Worm (Caenorhabditis elegans) whole organism, young adult: ENCODE results near the gene glb-3.

Experiments
- F37B4.10 ChIP-seq: fragments of 200-800 bp; sonication (Bioruptor generic); IDR thresholded peaks from 2 replicates; pipeline ENCODE4 v1.3.6; 2022; ENCODE audit warnings: missing genetic modification characterization, missing compliant biosample characterization
- Y79H2A.3 ChIP-seq: fragments of 200-800 bp; sonication (Bioruptor generic); conservative IDR thresholded peaks from 2 replicates; pipeline ENCODE4 v1.3.6; 2022; ENCODE audit warnings: missing genetic modification reagents, missing genetic modification characterization, missing compliant biosample characterization
- ZK185.1 ChIP-seq: sonication (generic microtip); optimal IDR thresholded peaks from 2 replicates; lab custom pipeline; 2016; ENCODE audit warnings: mild to moderate bottlenecking, missing genetic modification characterization, missing compliant biosample characterization; ENCODE audit not compliant: poor library complexity, severe bottlenecking
- ama-1 ChIP-seq, 3 experiments: fragments of 150-350 bp in 1 of 3; sonication (generic microtip) in 2 of 3; optimal IDR thresholded peaks; 2 replicates each; lab custom pipeline; 2014 to 2018; ENCODE audit warnings: missing biosample characterization in 2 of 3, missing genetic modification characterization in 2 of 3, missing genetic modification reagents in 2 of 3
- aptf-3 ChIP-seq: fragments of 200-800 bp; sonication (Bioruptor generic); IDR thresholded peaks from 2 replicates; pipeline ENCODE4 v1.3.6; 2022; ENCODE audit warnings: missing genetic modification characterization, missing compliant biosample characterization
- attf-5 ChIP-seq: fragments of 200-800 bp; sonication (Bioruptor generic); optimal IDR thresholded peaks from 2 replicates; lab custom pipeline; 2018; ENCODE audit warnings: mild to moderate bottlenecking, missing genetic modification characterization, missing compliant biosample characterization
- ceh-27 ChIP-seq: fragments of 200-800 bp; sonication (Bioruptor generic); optimal IDR thresholded peaks from 2 replicates; lab custom pipeline; 2018; ENCODE audit warnings: mild to moderate bottlenecking, missing genetic modification characterization, moderate library complexity, missing compliant biosample characterization
- ceh-58 ChIP-seq: fragments of 200-800 bp; sonication (Bioruptor generic); IDR thresholded peaks from 2 replicates; pipeline ENCODE4 v1.3.6; 2022; ENCODE audit warnings: missing genetic modification characterization, missing compliant biosample characterization
- chd-7 ChIP-seq: sonication (generic microtip); optimal IDR thresholded peaks from 2 replicates; lab custom pipeline; 2016; ENCODE audit warnings: mild to moderate bottlenecking, missing genetic modification characterization, moderate library complexity, missing compliant biosample characterization
- efl-1 ChIP-seq: fragments of 150-350 bp; optimal IDR thresholded peaks from 2 replicates; lab custom pipeline; 2014; ENCODE audit warnings: missing biosample characterization, missing genetic modification reagents, missing genetic modification characterization
- egl-18 ChIP-seq: fragments of 200-800 bp; sonication (Bioruptor generic); IDR thresholded peaks from 2 replicates; pipeline ENCODE4 v1.3.6; 2022; ENCODE audit warnings: missing genetic modification reagents, missing genetic modification characterization, missing compliant biosample characterization
- hmg-1.2 ChIP-seq: fragments of 200-800 bp; sonication (Bioruptor generic); IDR thresholded peaks from 2 replicates; pipeline ENCODE4 v1.3.6; 2022; ENCODE audit warnings: missing genetic modification reagents, missing genetic modification characterization, missing compliant biosample characterization
- hmg-20 ChIP-seq: fragments of 200-800 bp; sonication (Bioruptor generic); IDR thresholded peaks from 2 replicates; pipeline ENCODE4 v1.3.6; 2022; ENCODE audit warnings: missing genetic modification reagents, missing genetic modification characterization, missing compliant biosample characterization
- hsf-1 ChIP-seq: fragments of 200-800 bp; sonication (Bioruptor generic); IDR thresholded peaks from 2 replicates; pipeline ENCODE4 v1.3.6; 2022; ENCODE audit warnings: missing genetic modification reagents, missing genetic modification characterization, missing compliant biosample characterization
- lin-26 ChIP-seq: fragments of 200-800 bp; sonication (Bioruptor generic); IDR thresholded peaks from 2 replicates; pipeline ENCODE4 v1.3.6; 2022; ENCODE audit warnings: missing genetic modification reagents, missing genetic modification characterization, missing compliant biosample characterization
- lin-40 ChIP-seq: sonication (generic microtip); optimal IDR thresholded peaks from 2 replicates; lab custom pipeline; 2016; ENCODE audit warnings: missing genetic modification characterization, mild to moderate bottlenecking, missing compliant biosample characterization, missing genotype, missing genetic modification reagents
- madf-10 ChIP-seq: sonication (generic microtip); optimal IDR thresholded peaks from 2 replicates; lab custom pipeline; 2016; ENCODE audit warnings: mild to moderate bottlenecking, missing genetic modification characterization, missing compliant biosample characterization
- madf-6 ChIP-seq: fragments of 200-800 bp; sonication (Bioruptor generic); IDR thresholded peaks from 2 replicates; pipeline ENCODE4 v1.3.6; 2022; ENCODE audit warnings: missing genetic modification reagents, missing genetic modification characterization, missing compliant biosample characterization
- madf-8 ChIP-seq: fragments of 200-800 bp; sonication (Bioruptor generic); conservative IDR thresholded peaks from 2 replicates; pipeline ENCODE4 v1.3.6; 2022; ENCODE audit warnings: missing genetic modification reagents, missing genetic modification characterization, missing compliant biosample characterization
- mes-4 ChIP-seq: sonication (generic microtip); optimal IDR thresholded peaks from 2 replicates; lab custom pipeline; 2016; ENCODE audit warnings: missing genotype, missing genetic modification characterization, missing compliant biosample characterization
- nfya-1 ChIP-seq: sonication (generic microtip); optimal IDR thresholded peaks from 2 replicates; lab custom pipeline; 2017; ENCODE audit warnings: antibody characterized with exemption, missing compliant biosample characterization, missing genetic modification characterization, borderline replicate concordance; ENCODE audit not compliant: insufficient read depth
- rcor-1 ChIP-seq: fragments of 200-800 bp; sonication (Bioruptor generic); IDR thresholded peaks from 2 replicates; pipeline ENCODE4 v1.3.6; 2022; ENCODE audit warnings: missing genetic modification reagents, missing genetic modification characterization, missing compliant biosample characterization
- rpc-1 ChIP-seq, 2 experiments: fragments of 150-350 bp in 1 of 2; sonication (generic microtip) in 1 of 2; optimal IDR thresholded peaks; 2 replicates each; lab custom pipeline; 2014 to 2018; ENCODE audit warnings: missing biosample characterization in 1 of 2, missing genetic modification characterization in 1 of 2, missing genetic modification reagents in 1 of 2, missing genotype in 1 of 2
- sea-2 ChIP-seq: fragments of 200-800 bp; sonication (Bioruptor generic); IDR thresholded peaks from 2 replicates; pipeline ENCODE4 v1.3.6; 2022; ENCODE audit warnings: missing genetic modification characterization, missing compliant biosample characterization
- snpc-1.3 ChIP-seq: sonication (generic microtip); optimal IDR thresholded peaks from 2 replicates; lab custom pipeline; 2017; ENCODE audit warnings: missing genetic modification characterization, mild to moderate bottlenecking, missing compliant biosample characterization, antibody characterized with exemption, moderate library complexity, missing genotype, missing genetic modification reagents; ENCODE audit not compliant: insufficient read depth
- somi-1 ChIP-seq: fragments of 200-800 bp; sonication (Bioruptor generic); optimal IDR thresholded peaks from 2 replicates; lab custom pipeline; 2018; ENCODE audit warnings: mild to moderate bottlenecking, missing genetic modification characterization, missing compliant biosample characterization
- tbp1 ChIP-seq: fragments of 200-800 bp; sonication (Bioruptor generic); optimal IDR thresholded peaks from 2 replicates; lab custom pipeline; 2018; ENCODE audit warnings: mild to moderate bottlenecking, missing genetic modification characterization, missing compliant biosample characterization
- unc-62 ChIP-seq: fragments of 150-350 bp; optimal IDR thresholded peaks from 2 replicates; lab custom pipeline; 2014; ENCODE audit warnings: missing biosample characterization, missing genetic modification reagents, missing genetic modification characterization
- xnd-1 ChIP-seq: sonication (generic microtip); optimal IDR thresholded peaks from 2 replicates; lab custom pipeline; 2016; ENCODE audit warnings: missing genotype, missing genetic modification reagents, missing genetic modification characterization, missing compliant biosample characterization
- ztf-26 ChIP-seq: sonication (generic microtip); optimal IDR thresholded peaks from 2 replicates; lab custom pipeline; 2017; ENCODE audit warnings: missing genetic modification characterization, missing compliant biosample characterization
- ztf-3 ChIP-seq: fragments of 200-800 bp; sonication (Bioruptor generic); optimal IDR thresholded peaks from 2 replicates; lab custom pipeline; 2018; ENCODE audit warnings: mild to moderate bottlenecking, missing genetic modification characterization, missing compliant biosample characterization
- ztf-6 ChIP-seq: fragments of 200-800 bp; sonication (Bioruptor generic); IDR thresholded peaks from 2 replicates; pipeline ENCODE4 v1.3.6; 2022; ENCODE audit warnings: missing genetic modification reagents, missing genetic modification characterization, missing compliant biosample characterization

The glb-3 gene

DNA sequence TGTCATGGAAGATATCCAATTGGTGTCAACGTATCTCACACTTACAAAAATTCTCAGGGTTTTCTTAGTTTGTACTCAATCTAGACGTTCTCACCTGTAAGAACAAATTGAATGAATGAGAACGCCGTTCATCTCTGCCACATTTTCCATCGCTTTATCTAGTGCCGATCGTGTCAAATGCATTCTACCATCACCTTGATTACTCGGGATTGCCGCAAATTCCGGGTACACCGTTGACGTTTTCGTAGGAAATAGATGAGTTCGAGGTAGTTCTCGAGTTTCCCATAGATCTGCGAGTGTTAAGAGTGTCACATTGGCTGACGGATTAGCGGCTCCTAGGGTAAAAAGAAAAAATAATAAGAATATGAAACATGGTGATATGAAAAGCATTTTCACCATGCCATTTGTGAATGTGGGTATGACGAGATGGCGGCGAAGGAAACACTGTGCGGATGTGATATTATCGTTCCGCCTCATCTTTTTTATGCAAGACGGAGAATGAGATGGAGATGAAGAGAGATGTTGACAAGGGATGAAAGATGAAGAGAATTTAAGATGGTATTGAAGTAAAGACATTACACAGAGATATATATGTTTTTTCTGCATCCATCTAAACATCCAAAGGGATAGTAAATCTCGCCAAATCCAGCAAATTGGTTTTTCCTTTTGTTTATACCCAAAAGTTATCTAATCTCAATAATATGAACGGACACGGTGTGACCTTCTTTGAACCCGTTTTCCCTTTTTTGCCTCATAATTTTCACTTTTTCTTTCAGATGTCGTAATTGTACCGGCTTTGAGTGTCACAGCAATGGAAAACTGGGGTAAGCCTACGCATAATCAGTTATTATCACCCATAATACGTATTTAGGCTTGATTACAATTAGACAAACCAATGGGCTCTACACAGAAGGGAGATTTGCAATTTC, 41.0 kb upstream of the glb-3 start, which contains the start of gene lact-8:
lact-8 (minus strand) TSS at position 445 of the 929 bp plus-strand sequence.
- no peak for TF ChIP-seq F37B4.10 (GFP tag; lab: Robert Waterston, UW)
- no peak for TF ChIP-seq ceh-58 (GFP tag; lab: Robert Waterston, UW)
- TF ChIP-seq chd-7 (tag; lab: Kevin White, UChicago), result no peak
- no peak for TF ChIP-seq hmg-1.2 (GFP tag; lab: Robert Waterston, UW)
- TF ChIP-seq attf-5 (GFP tag; lab: Kevin White, UChicago), result no peak
- no peak for TF ChIP-seq rcor-1 (GFP tag; lab: Robert Waterston, UW)

DNA sequence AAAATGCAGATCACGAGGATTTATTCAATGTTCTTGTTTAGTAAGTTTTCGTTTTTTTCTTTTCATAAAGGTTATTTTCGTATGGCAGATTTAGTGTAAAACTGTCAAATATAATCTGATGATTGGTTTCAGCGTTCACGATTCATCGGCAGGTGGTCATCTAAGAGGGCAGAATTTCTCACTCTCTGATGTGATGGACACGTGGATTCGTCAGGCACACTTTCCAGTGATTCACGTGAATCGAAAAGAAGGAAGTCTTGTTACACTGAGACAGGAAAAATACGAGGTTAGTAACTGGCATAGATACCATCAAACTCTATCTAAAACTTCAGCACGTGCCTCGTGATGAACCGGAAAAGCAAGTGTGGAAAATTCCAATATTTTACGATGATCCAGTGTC, 39.7 kb upstream of the glb-3 start:
- TF ChIP-seq unc-62 (GFP tag; lab: Kevin White, UChicago), result no peak
- TF ChIP-seq ceh-27 (GFP tag; lab: Kevin White, UChicago), result no peak
- no peak for TF ChIP-seq hsf-1 (GFP tag; lab: Robert Waterston, UW)
- TF ChIP-seq efl-1 (GFP tag; lab: Kevin White, UChicago), result no peak
- no peak for TF ChIP-seq ceh-58 (GFP tag; lab: Robert Waterston, UW)
- no peak for TF ChIP-seq mes-4 (tag; lab: Kevin White, UChicago)
- TF ChIP-seq rpc-1 (optimal IDR thresholded peaks at IDR 0.05; lab: Kevin White, UChicago), result no peak
- TF ChIP-seq rpc-1 (tag; optimal IDR thresholded peaks at IDR 0.05; lab: Kevin White, UChicago), result no peak
- peak; percentile 78 for TF ChIP-seq ztf-26 (tag; lab: Kevin White, UChicago)
- TF ChIP-seq somi-1, result peak; percentile 43
- peak; percentile 51 for TF ChIP-seq lin-40
- TF ChIP-seq ztf-3, result no peak
- TF ChIP-seq, all 124 proteins: peak for 3

DNA sequence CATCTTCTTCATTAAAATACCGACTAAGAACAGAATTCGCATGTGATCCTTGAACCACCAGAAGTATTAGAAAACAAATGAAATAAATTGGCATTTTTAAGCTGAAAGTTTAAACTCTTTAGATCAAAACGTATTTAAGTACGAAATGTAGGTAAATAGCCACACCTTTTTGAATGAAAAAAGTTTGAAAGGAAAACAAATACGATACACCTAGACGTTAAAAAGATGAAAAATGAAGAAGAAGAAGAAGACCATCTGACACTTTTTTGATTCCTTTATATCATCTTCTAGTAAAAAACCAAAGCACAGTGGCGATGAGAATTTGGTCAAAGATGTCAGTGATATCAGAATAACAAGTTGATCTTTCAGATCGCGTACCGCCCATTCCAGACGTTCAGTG, 38.5 kb upstream of the glb-3 start, which contains the start of gene Y42A5A.3:
Y42A5A.3 (minus strand) TSS at position 101 of the 400 bp plus-strand sequence.
- TF ChIP-seq madf-6 (GFP tag; lab: Robert Waterston, UW), result no peak

DNA sequence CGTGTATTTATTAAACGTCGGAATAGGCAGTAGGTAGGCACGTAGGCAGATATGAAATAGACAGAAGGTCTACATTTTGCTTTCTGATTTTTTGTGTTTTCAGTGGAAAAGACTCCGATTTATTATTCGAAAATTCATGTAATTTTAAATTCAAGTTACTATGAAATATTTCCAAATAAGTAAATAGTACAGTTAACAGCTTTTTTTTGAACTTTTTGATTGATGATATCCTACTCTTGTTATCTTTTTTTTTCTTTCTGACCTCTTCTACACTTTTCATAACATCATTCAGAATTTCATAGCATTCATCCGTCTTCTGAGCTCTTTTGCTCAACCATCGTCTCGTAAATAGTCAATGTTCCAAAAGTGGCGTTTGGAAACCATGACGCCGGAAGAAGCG, 35.8 kb upstream of the glb-3 start, which contains the start of gene cdkl-1:
cdkl-1 (plus strand) TSS at position 301 of the 400 bp plus-strand sequence.
- TF ChIP-seq xnd-1 (tag; lab: Kevin White, UChicago) (no peak), ZK185.1 (tag; lab: Kevin White, UChicago) (no peak), aptf-3 (GFP tag; lab: Robert Waterston, UW) (no peak), madf-10 (no peak), hmg-20 (no peak), unc-62 (GFP tag; lab: Kevin White, UChicago) (no peak), sea-2 (no peak), egl-18 (GFP tag; lab: Robert Waterston, UW) (no peak), nfya-1 (tag; lab: Kevin White, UChicago) (no peak), ama-1 (optimal IDR thresholded peaks at IDR 0.05; lab: Kevin White, UChicago) (no peak), ama-1 (GFP tag; optimal IDR thresholded peaks at IDR 0.05; lab: Kevin White, UChicago) (no peak), ztf-6 (GFP tag; lab: Robert Waterston, UW) (no peak), snpc-1.3 (tag; lab: Kevin White, UChicago) (no peak), Y79H2A.3 (GFP tag; lab: Robert Waterston, UW) (no peak), madf-6 (GFP tag; lab: Robert Waterston, UW) (no peak), tbp1 (GFP tag; lab: Kevin White, UChicago) (no peak), lin-26 (no peak), madf-8 (GFP tag; lab: Robert Waterston, UW) (no peak)
